Worm (Caenorhabditis elegans) whole organism, L2 larva: ENCODE data around the gene F58A6.2.

Experiments
- C34F6.9 ChIP-seq: fragments of 150-350 bp; optimal IDR thresholded peaks from 2 replicates; lab custom pipeline; 2014; ENCODE audit warnings: missing biosample characterization, missing genetic modification characterization
- F13H6.1 ChIP-seq: sonication (generic microtip); optimal IDR thresholded peaks from 2 replicates; lab custom pipeline; 2016; ENCODE audit warnings: missing genetic modification characterization, missing compliant biosample characterization
- R02D3.7 ChIP-seq: fragments of 150-350 bp; optimal IDR thresholded peaks from 2 replicates; lab custom pipeline; 2014; ENCODE audit warnings: missing biosample characterization, missing genetic modification characterization
- Y55F3AM.14 ChIP-seq: fragments of 200-800 bp; sonication (Bioruptor generic); optimal IDR thresholded peaks from 2 replicates; lab custom pipeline; 2018; ENCODE audit warnings: mild to moderate bottlenecking, missing genetic modification characterization, missing compliant biosample characterization
- ZK546.5 ChIP-seq: sonication (generic microtip); optimal IDR thresholded peaks from 2 replicates; lab custom pipeline; 2017; ENCODE audit warnings: missing biosample characterization, missing genetic modification characterization
- alr-1 ChIP-seq: fragments of 150-350 bp; optimal IDR thresholded peaks from 2 replicates; lab custom pipeline; 2014; ENCODE audit warnings: missing biosample characterization, missing genetic modification characterization
- aly-2 ChIP-seq: fragments of 150-350 bp; optimal IDR thresholded peaks from 2 replicates; lab custom pipeline; 2014; ENCODE audit warnings: missing biosample characterization, missing genetic modification characterization
- ama-1 ChIP-seq: fragments of 150-350 bp; optimal IDR thresholded peaks from 2 replicates; lab custom pipeline; 2018; ENCODE audit warnings: inconsistent platforms
- blmp-1 ChIP-seq: sonication (generic microtip); optimal IDR thresholded peaks from 2 replicates; lab custom pipeline; 2017; ENCODE audit warnings: missing genetic modification characterization, mild to moderate bottlenecking, missing compliant biosample characterization, antibody characterized with exemption, moderate library complexity; ENCODE audit not compliant: insufficient read depth
- ceh-16 ChIP-seq: fragments of 150-350 bp; optimal IDR thresholded peaks from 2 replicates; lab custom pipeline; 2014; ENCODE audit warnings: missing biosample characterization, missing genetic modification characterization
- ceh-82 ChIP-seq: fragments of 150-350 bp; optimal IDR thresholded peaks from 2 replicates; lab custom pipeline; 2014; ENCODE audit warnings: missing biosample characterization, missing genetic modification characterization
- crh-2 ChIP-seq: sonication (generic microtip); optimal IDR thresholded peaks from 2 replicates; lab custom pipeline; 2017; ENCODE audit warnings: missing biosample characterization, missing genetic modification characterization
- dmd-4 ChIP-seq: sonication (generic microtip); optimal IDR thresholded peaks from 2 replicates; lab custom pipeline; 2017; ENCODE audit warnings: missing biosample characterization, missing genetic modification characterization
- egl-27 ChIP-seq: sonication (generic microtip); optimal IDR thresholded peaks from 3 replicates; lab custom pipeline; 2017; ENCODE audit warnings: missing biosample characterization, missing genetic modification reagents, missing genetic modification characterization
- elt-1 ChIP-seq: fragments of 150-350 bp; optimal IDR thresholded peaks from 2 replicates; lab custom pipeline; 2014; ENCODE audit warnings: missing biosample characterization, missing genetic modification characterization
- elt-3 ChIP-seq: sonication (generic microtip); optimal IDR thresholded peaks from 2 replicates; lab custom pipeline; 2017; ENCODE audit warnings: missing biosample characterization, missing genetic modification characterization
- fos-1 ChIP-seq: fragments of 150-350 bp; optimal IDR thresholded peaks from 2 replicates; lab custom pipeline; 2014; ENCODE audit warnings: missing biosample characterization, missing genetic modification characterization
- gmeb-1 ChIP-seq: fragments of 150-350 bp; optimal IDR thresholded peaks from 2 replicates; lab custom pipeline; 2014; ENCODE audit warnings: missing biosample characterization, missing genetic modification characterization
- lin-11 ChIP-seq: fragments of 150-350 bp; sonication (generic microtip); optimal IDR thresholded peaks from 2 replicates; lab custom pipeline; 2014; ENCODE audit warnings: missing biosample characterization, missing genetic modification characterization, inconsistent platforms, mixed read lengths
- lin-13 ChIP-seq: fragments of 150-350 bp; optimal IDR thresholded peaks from 2 replicates; lab custom pipeline; 2014; ENCODE audit warnings: missing biosample characterization, missing genetic modification reagents, missing genetic modification characterization
- lin-39 ChIP-seq: fragments of 150-350 bp; optimal IDR thresholded peaks from 2 replicates; lab custom pipeline; 2014; ENCODE audit warnings: missing biosample characterization, missing genetic modification reagents, missing genetic modification characterization
- lsy-2 ChIP-seq, 2 experiments: fragments of 150-350 bp in 1 of 2; sonication (generic microtip) in 1 of 2; optimal IDR thresholded peaks; 2 replicates each; lab custom pipeline; 2014 to 2017; ENCODE audit warnings: missing biosample characterization in 2 of 2, missing genetic modification characterization in 2 of 2
- mab-5 ChIP-seq: fragments of 150-350 bp; optimal IDR thresholded peaks from 2 replicates; lab custom pipeline; 2014; ENCODE audit warnings: missing biosample characterization, missing genetic modification characterization
- mbf-1 ChIP-seq: sonication (generic microtip); optimal IDR thresholded peaks from 2 replicates; lab custom pipeline; 2017; ENCODE audit warnings: missing biosample characterization, missing genetic modification characterization
- mdl-1 ChIP-seq, 2 experiments: fragments of 150-350 bp in 1 of 2; sonication (generic microtip) in 1 of 2; optimal IDR thresholded peaks; 2 replicates each; lab custom pipeline; 2017; ENCODE audit warnings: missing biosample characterization in 2 of 2, missing genetic modification characterization in 2 of 2
- nhr-10 ChIP-seq: sonication (generic microtip); optimal IDR thresholded peaks from 2 replicates; lab custom pipeline; 2017; ENCODE audit warnings: missing biosample characterization, missing genetic modification characterization
- nhr-11 ChIP-seq: fragments of 150-350 bp; optimal IDR thresholded peaks from 2 replicates; lab custom pipeline; 2014; ENCODE audit warnings: missing biosample characterization, missing genetic modification characterization
- nhr-12 ChIP-seq: fragments of 150-350 bp; optimal IDR thresholded peaks from 2 replicates; lab custom pipeline; 2014; ENCODE audit warnings: missing biosample characterization, missing genetic modification characterization
- nhr-129 ChIP-seq: fragments of 150-350 bp; optimal IDR thresholded peaks from 2 replicates; lab custom pipeline; 2014; ENCODE audit warnings: missing biosample characterization, missing genetic modification characterization
- nhr-21 ChIP-seq: fragments of 150-350 bp; optimal IDR thresholded peaks from 2 replicates; lab custom pipeline; 2014; ENCODE audit warnings: missing biosample characterization, missing genetic modification characterization
- nhr-23 ChIP-seq: fragments of 150-350 bp; optimal IDR thresholded peaks from 2 replicates; lab custom pipeline; 2014; ENCODE audit warnings: missing biosample characterization, missing genetic modification reagents, missing genetic modification characterization
- nhr-237 ChIP-seq: fragments of 150-350 bp; optimal IDR thresholded peaks from 2 replicates; lab custom pipeline; 2014; ENCODE audit warnings: missing biosample characterization, missing genetic modification characterization
- nhr-25 ChIP-seq: fragments of 150-350 bp; sonication (generic microtip); optimal IDR thresholded peaks from 3 replicates; lab custom pipeline; 2014; ENCODE audit warnings: missing biosample characterization, missing genetic modification characterization
- nhr-6 ChIP-seq: fragments of 150-350 bp; optimal IDR thresholded peaks from 2 replicates; lab custom pipeline; 2014; ENCODE audit warnings: missing biosample characterization, missing genetic modification characterization
- nhr-77 ChIP-seq: fragments of 150-350 bp; optimal IDR thresholded peaks from 2 replicates; lab custom pipeline; 2014; ENCODE audit warnings: missing biosample characterization, missing genetic modification characterization
- peb-1 ChIP-seq: fragments of 150-350 bp; optimal IDR thresholded peaks from 2 replicates; lab custom pipeline; 2014; ENCODE audit warnings: missing biosample characterization, missing genetic modification characterization
- sem-4 ChIP-seq: fragments of 150-350 bp; optimal IDR thresholded peaks from 2 replicates; lab custom pipeline; 2014; ENCODE audit warnings: missing biosample characterization, missing genetic modification reagents, missing genetic modification characterization
- skn-1 ChIP-seq: sonication (generic microtip); optimal IDR thresholded peaks from 2 replicates; lab custom pipeline; 2017; ENCODE audit warnings: missing biosample characterization, missing genetic modification characterization
- sma-3 ChIP-seq: sonication (generic microtip); optimal IDR thresholded peaks from 2 replicates; lab custom pipeline; 2016; ENCODE audit warnings: missing genetic modification reagents, missing genetic modification characterization, missing compliant biosample characterization
- sma-9 ChIP-seq, 2 experiments: fragments of 150-350 bp in 1 of 2; sonication (generic microtip) in 1 of 2; optimal IDR thresholded peaks; 2 replicates each; lab custom pipeline; 2014 to 2016; ENCODE audit warnings: missing genetic modification characterization in 2 of 2, mild to moderate bottlenecking in 1 of 2, missing biosample characterization in 1 of 2, missing compliant biosample characterization in 1 of 2, missing genetic modification reagents in 1 of 2, moderate library complexity in 1 of 2
- snpc-4 ChIP-seq: fragments of 150-350 bp; optimal IDR thresholded peaks from 2 replicates; lab custom pipeline; 2014; ENCODE audit warnings: missing biosample characterization, missing genetic modification characterization
- unc-39 ChIP-seq: fragments of 150-350 bp; optimal IDR thresholded peaks from 2 replicates; lab custom pipeline; 2014; ENCODE audit warnings: missing biosample characterization, missing genetic modification characterization
- unc-55 ChIP-seq: fragments of 150-350 bp; sonication (generic microtip); optimal IDR thresholded peaks from 3 replicates; lab custom pipeline; 2014; ENCODE audit warnings: missing biosample characterization, missing genetic modification reagents, missing genetic modification characterization
- unc-62 ChIP-seq: fragments of 150-350 bp; optimal IDR thresholded peaks from 2 replicates; lab custom pipeline; 2014; ENCODE audit warnings: missing biosample characterization, missing genetic modification reagents, missing genetic modification characterization
- zag-1 ChIP-seq: fragments of 150-350 bp; optimal IDR thresholded peaks from 2 replicates; lab custom pipeline; 2014; ENCODE audit warnings: missing biosample characterization, missing genetic modification characterization
- ztf-1 ChIP-seq: fragments of 200-800 bp; sonication (Bioruptor generic); conservative IDR thresholded peaks from 2 replicates; pipeline ENCODE4 v1.3.6; 2022; ENCODE audit warnings: missing genetic modification characterization, missing compliant biosample characterization
- ztf-11 ChIP-seq: sonication (generic microtip); optimal IDR thresholded peaks from 2 replicates; lab custom pipeline; 2017; ENCODE audit warnings: missing biosample characterization, missing genetic modification characterization
- ztf-4 ChIP-seq: fragments of 150-350 bp; optimal IDR thresholded peaks from 2 replicates; lab custom pipeline; 2014; ENCODE audit warnings: missing biosample characterization, missing genetic modification characterization

Gene F58A6.2

ce11 chrII:5141945-5142514 is 5.5 kb downstream of the F58A6.2 start, which contains the start of gene nas-29:
nas-29 (minus strand) TSS chrII:5142036.
- TF ChIP-seq nhr-11 (tag; lab: Kevin White, UChicago) (no peak), nhr-77 (no peak), nhr-21 (tag; lab: Kevin White, UChicago) (peak; percentile 37), mdl-1 (tag; optimal IDR thresholded peaks at IDR 0.05; lab: Kevin White, UChicago) (peak in 1 of 2 experiments; percentile 6), C34F6.9 (tag; lab: Kevin White, UChicago) (no peak), elt-1 (no peak), ztf-1 (GFP tag; lab: Robert Waterston, UW) (no peak), lin-11 (no peak), R02D3.7 (tag; lab: Kevin White, UChicago) (no peak), mbf-1 (tag; lab: Kevin White, UChicago) (no peak), ama-1 (lab: Kevin White, UChicago) (no peak), skn-1 (no peak), nhr-237 (tag; lab: Kevin White, UChicago) (no peak), Y55F3AM.14 (GFP tag; lab: Kevin White, UChicago) (no peak), unc-55 (GFP tag; lab: Kevin White, UChicago) (no peak), nhr-23 (tag; lab: Kevin White, UChicago) (no peak), ceh-16 (no peak), nhr-6 (tag; lab: Kevin White, UChicago) (no peak), dmd-4 (tag; lab: Kevin White, UChicago) (no peak), unc-39 (tag; lab: Kevin White, UChicago) (no peak), snpc-4 (no peak), lin-39 (tag; lab: Kevin White, UChicago) (no peak), unc-62 (GFP tag; lab: Kevin White, UChicago) (no peak), sem-4 (tag; lab: Kevin White, UChicago) (no peak), fos-1 (tag; lab: Kevin White, UChicago) (peak; percentile 70), ceh-82 (no peak), lin-13 (GFP tag; lab: Kevin White, UChicago) (no peak), sma-9 (GFP tag; optimal IDR thresholded peaks at IDR 0.05; lab: Kevin White, UChicago) (peak; percentile 50), sma-9 (tag; optimal IDR thresholded peaks at IDR 0.05; lab: Kevin White, UChicago) (no peak), zag-1 (tag; lab: Kevin White, UChicago) (no peak), F13H6.1 (tag; lab: Kevin White, UChicago) (peak; percentile 28), ztf-11 (tag; lab: Kevin White, UChicago) (no peak), aly-2 (tag; lab: Kevin White, UChicago) (no peak), nhr-10 (tag; lab: Kevin White, UChicago) (no peak), ztf-4 (tag; lab: Kevin White, UChicago) (no peak), nhr-12 (no peak), alr-1 (tag; lab: Kevin White, UChicago) (no peak), ZK546.5 (tag; lab: Kevin White, UChicago) (no peak), mab-5 (no peak), blmp-1 (tag; lab: Kevin White, UChicago) (no peak), peb-1 (no peak), sma-3 (GFP tag; lab: Kevin White, UChicago) (peak; percentile 28), gmeb-1 (tag; lab: Kevin White, UChicago) (peak; percentile 29), elt-3 (tag; lab: Kevin White, UChicago) (no peak), nhr-25 (tag; lab: Kevin White, UChicago) (no peak), lsy-2 (tag; optimal IDR thresholded peaks at IDR 0.05; lab: Kevin White, UChicago) (no peak), nhr-129 (tag; lab: Kevin White, UChicago) (no peak), crh-2 (tag; lab: Kevin White, UChicago) (peak; percentile 55), egl-27 (tag; lab: Kevin White, UChicago) (no peak)
